Fruit fly (Drosophila melanogaster): Measurements from ENCODE around the gene Wee1.
A peak's percentile ranks its signal among the peaks of the same experiment; 100 is the strongest.

Wee1 gene

dm6 chr2L:6942714-6943113, 28.8 kb upstream of the Wee1 start, which contains the start of gene CG18304:
Gene CG18304, minus strand, starts transcription at chr2L:6942814.
- TF ChIP-seq cnc (optimal IDR thresholded peaks at IDR 0.05) (no peak), CG7045 (GFP tag; optimal IDR thresholded peaks at IDR 0.05) (no peak), Hr96 (GFP tag; optimal IDR thresholded peaks at IDR 0.05) (no peak), tj (GFP tag; optimal IDR thresholded peaks at IDR 0.05) (no peak), Clk (GFP tag; optimal IDR thresholded peaks at IDR 0.05) (no peak)

- peak; percentile 57 for TF ChIP-seq CG11617 (GFP tag; optimal IDR thresholded peaks at IDR 0.05)
- no peak for TF ChIP-seq kay (GFP tag; ENCODE audit: borderline replicate concordance)
Measured at dm6 chr2L:6941731-6942130, 27.8 kb upstream of the Wee1 start.

DNA sequence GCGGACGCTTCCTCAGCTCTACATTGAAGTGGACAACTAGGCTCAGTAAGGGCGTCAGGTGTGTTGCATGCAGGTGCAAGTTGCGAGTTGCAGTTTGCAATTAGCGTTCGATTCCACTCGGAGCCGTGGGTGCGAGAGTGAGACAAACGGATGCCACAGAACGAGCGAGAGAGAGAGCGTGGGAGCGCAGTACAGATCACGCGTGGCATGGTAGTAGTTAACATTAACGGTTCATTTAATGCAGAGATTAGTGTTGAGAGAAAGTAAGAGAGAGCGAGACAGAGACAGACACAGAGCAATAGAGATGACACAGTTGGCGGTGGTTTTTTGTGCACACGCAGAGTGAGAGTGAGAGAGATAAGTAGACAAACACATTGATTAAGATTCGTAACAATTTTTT, 25.8 kb upstream of the Wee1 start:
- TF ChIP-seq Clk (GFP tag; optimal IDR thresholded peaks at IDR 0.05): no peak
- no peak for TF ChIP-seq CG33017 (tag; optimal IDR thresholded peaks at IDR 0.05)
- no peak for TF ChIP-seq CG7101 (tag; optimal IDR thresholded peaks at IDR 0.05)
- TF ChIP-seq toe (GFP tag; optimal IDR thresholded peaks at IDR 0.05): no peak
- no peak for TF ChIP-seq CG14711 (tag; optimal IDR thresholded peaks at IDR 0.05)
- no peak for TF ChIP-seq kay (GFP tag; ENCODE audit: borderline replicate concordance)
- no peak for TF ChIP-seq CG7045 (GFP tag; optimal IDR thresholded peaks at IDR 0.05)
- no peak for TF ChIP-seq CG12768 (GFP tag; optimal IDR thresholded peaks at IDR 0.05)
- TF ChIP-seq CG1620 (GFP tag; optimal IDR thresholded peaks at IDR 0.05): no peak
- no peak for TF ChIP-seq Hr96 (GFP tag; optimal IDR thresholded peaks at IDR 0.05)
- TF ChIP-seq CG5204 (GFP tag; optimal IDR thresholded peaks at IDR 0.05): no peak
- no peak for TF ChIP-seq ovo (GFP tag; optimal IDR thresholded peaks at IDR 0.05)
- no peak for TF ChIP-seq cnc (optimal IDR thresholded peaks at IDR 0.05)
- TF ChIP-seq tj (GFP tag; optimal IDR thresholded peaks at IDR 0.05): no peak
- no peak for TF ChIP-seq Mnt (GFP tag; optimal IDR thresholded peaks at IDR 0.05)
- TF ChIP-seq cic (GFP tag; optimal IDR thresholded peaks at IDR 0.05): no peak
- no peak for TF ChIP-seq CG11617 (GFP tag; optimal IDR thresholded peaks at IDR 0.05)
- no peak for TF ChIP-seq Crg-1 (GFP tag; optimal IDR thresholded peaks at IDR 0.05)
- no peak for TF ChIP-seq pad (GFP tag; optimal IDR thresholded peaks at IDR 0.05)
- no peak for TF ChIP-seq bab1 (GFP tag; optimal IDR thresholded peaks at IDR 0.05)

dm6 chr2L:6931821-6932220, 17.9 kb upstream of the Wee1 start, which contains the start of gene CG43232:
Gene CG43232, plus strand, starts transcription at chr2L:6932121.
- no peak for TF ChIP-seq bab1 (GFP tag; optimal IDR thresholded peaks at IDR 0.05)
- no peak for TF ChIP-seq Crg-1 (GFP tag; optimal IDR thresholded peaks at IDR 0.05)
- TF ChIP-seq kay (GFP tag; ENCODE audit: borderline replicate concordance): peak; percentile 78

DNA sequence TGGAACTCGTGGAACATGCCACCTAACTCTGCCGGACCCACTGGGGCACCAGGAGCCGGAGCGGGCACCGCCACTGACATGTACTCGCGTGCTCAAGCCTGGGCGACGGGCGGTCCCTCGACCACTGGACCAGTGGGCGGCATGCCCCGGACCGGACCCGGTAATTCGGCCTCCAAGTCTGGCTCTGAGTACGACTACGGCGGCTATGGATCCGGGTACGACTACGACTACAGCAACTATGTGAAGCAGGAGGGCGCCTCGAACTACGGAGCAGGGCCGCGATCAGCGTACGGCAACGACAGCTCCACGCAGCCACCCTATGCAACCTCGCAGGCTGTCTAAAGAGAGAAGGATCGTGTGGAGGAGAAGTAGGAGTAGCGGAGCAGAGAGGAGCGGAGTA, 11.2 kb upstream of the Wee1 start:
- TF ChIP-seq cnc (optimal IDR thresholded peaks at IDR 0.05) (no peak), pad (GFP tag; optimal IDR thresholded peaks at IDR 0.05) (no peak), toe (GFP tag; optimal IDR thresholded peaks at IDR 0.05) (no peak), Crg-1 (GFP tag; optimal IDR thresholded peaks at IDR 0.05) (no peak), CG1620 (GFP tag; optimal IDR thresholded peaks at IDR 0.05) (no peak), CG33017 (tag; optimal IDR thresholded peaks at IDR 0.05) (no peak), tj (GFP tag; optimal IDR thresholded peaks at IDR 0.05) (no peak), Mnt (GFP tag; optimal IDR thresholded peaks at IDR 0.05) (no peak), Clk (GFP tag; optimal IDR thresholded peaks at IDR 0.05) (no peak), CG5204 (GFP tag; optimal IDR thresholded peaks at IDR 0.05) (no peak), CG7045 (GFP tag; optimal IDR thresholded peaks at IDR 0.05) (no peak), cic (GFP tag; optimal IDR thresholded peaks at IDR 0.05) (no peak), bab1 (GFP tag; optimal IDR thresholded peaks at IDR 0.05) (no peak), kay (GFP tag; ENCODE audit: borderline replicate concordance) (no peak)

- TF ChIP-seq pad (GFP tag; optimal IDR thresholded peaks at IDR 0.05) (peak; percentile 53), CG33017 (tag; optimal IDR thresholded peaks at IDR 0.05) (no peak), CG12768 (GFP tag; optimal IDR thresholded peaks at IDR 0.05) (no peak), kay (GFP tag; ENCODE audit: borderline replicate concordance) (no peak), CG1620 (GFP tag; optimal IDR thresholded peaks at IDR 0.05) (no peak), CG7101 (tag; optimal IDR thresholded peaks at IDR 0.05) (peak; percentile 7), CG5204 (GFP tag; optimal IDR thresholded peaks at IDR 0.05) (no peak), CG11617 (GFP tag; optimal IDR thresholded peaks at IDR 0.05) (no peak), Hr96 (GFP tag; optimal IDR thresholded peaks at IDR 0.05) (no peak), Clk (GFP tag; optimal IDR thresholded peaks at IDR 0.05) (no peak), Mnt (GFP tag; optimal IDR thresholded peaks at IDR 0.05) (peak; percentile 47), ovo (GFP tag; optimal IDR thresholded peaks at IDR 0.05) (no peak), CG7045 (GFP tag; optimal IDR thresholded peaks at IDR 0.05) (no peak), CG14711 (tag; optimal IDR thresholded peaks at IDR 0.05) (no peak), cnc (optimal IDR thresholded peaks at IDR 0.05) (peak; percentile 75 to 85), bab1 (GFP tag; optimal IDR thresholded peaks at IDR 0.05) (no peak), Crg-1 (GFP tag; optimal IDR thresholded peaks at IDR 0.05) (no peak), toe (GFP tag; optimal IDR thresholded peaks at IDR 0.05) (no peak), tj (GFP tag; optimal IDR thresholded peaks at IDR 0.05) (no peak), cic (GFP tag; optimal IDR thresholded peaks at IDR 0.05) (peak; percentile 84)
Measured at dm6 chr2L:6922091-6922753, 8.3 kb upstream of the Wee1 start.
